Worm (Caenorhabditis elegans) whole organism, L1 larva: Measurements from ENCODE around the gene Y113G7B.15.

Experiments
- efl-1 ChIP-seq, 4 experiments: fragments of 150-350 bp; optimal IDR thresholded peaks in 3 of 4; peaks in 1 of 4; 1 replicate in 1 of 4; 2 replicates in 3 of 4; lab custom pipeline; 2014; ENCODE audit warnings: missing biosample characterization in 2 of 4, missing genetic modification characterization in 2 of 4, missing genetic modification reagents in 2 of 4
- fos-1 ChIP-seq: fragments of 150-350 bp; optimal IDR thresholded peaks from 2 replicates; lab custom pipeline; 2014; ENCODE audit warnings: missing biosample characterization, missing genetic modification characterization
- lin-35 ChIP-seq, 2 experiments: fragments of 150-350 bp; optimal IDR thresholded peaks; 2 replicates each; lab custom pipeline; 2014; ENCODE audit warnings: missing biosample characterization in 2 of 2, missing genetic modification characterization in 2 of 2, missing genetic modification reagents in 2 of 2
- lsy-2 ChIP-seq, 2 experiments: fragments of 150-350 bp; optimal IDR thresholded peaks; 2 replicates each; lab custom pipeline; 2014; ENCODE audit warnings: missing biosample characterization in 2 of 2, missing genetic modification characterization in 2 of 2
- nhr-11 ChIP-seq: fragments of 150-350 bp; optimal IDR thresholded peaks from 2 replicates; lab custom pipeline; 2014; ENCODE audit warnings: missing biosample characterization, missing genetic modification characterization
- tbx-2 ChIP-seq: sonication (generic microtip); optimal IDR thresholded peaks from 2 replicates; lab custom pipeline; 2016; ENCODE audit warnings: missing genetic modification characterization, missing compliant biosample characterization
- zip-4 ChIP-seq: fragments of 200-800 bp; sonication (Bioruptor generic); optimal IDR thresholded peaks from 2 replicates; lab custom pipeline; 2018; ENCODE audit warnings: mild to moderate bottlenecking, missing genetic modification characterization, moderate library complexity, missing compliant biosample characterization

Y113G7B.15 gene

ce11 chrV:20182311-20182710 is 51.3 kb downstream of the Y113G7B.15 start:
- TF ChIP-seq lsy-2 (tag; optimal IDR thresholded peaks at IDR 0.05; lab: Kevin White, UChicago) (no peak), zip-4 (GFP tag; lab: Kevin White, UChicago) (no peak), nhr-11 (tag; lab: Kevin White, UChicago) (no peak), tbx-2 (tag; lab: Kevin White, UChicago) (no peak), lin-35 (GFP tag; optimal IDR thresholded peaks at IDR 0.05; lab: Kevin White, UChicago) (no peak), fos-1 (no peak)

- peak in 1 of 2 experiments; percentile 57 for TF ChIP-seq efl-1 (optimal IDR thresholded peaks at IDR 0.05; lab: Kevin White, UChicago)
- peak in 1 of 2 experiments; percentile 74 for TF ChIP-seq efl-1 (GFP tag; optimal IDR thresholded peaks at IDR 0.05 in 1 of 2; lab: Kevin White, UChicago)
Observed at ce11 chrV:20180819-20181218, 52.8 kb downstream of the Y113G7B.15 start.
